Worm (Caenorhabditis elegans) whole organism, young adult: ENCODE results near the gene cyp-13B2.

Source experiments
- B0019.2 ChIP-seq: fragments of 200-800 bp; sonication (Bioruptor generic); conservative IDR thresholded peaks from 2 replicates; pipeline ENCODE4 v1.3.6; 2022; ENCODE audit warnings: missing genetic modification reagents, missing genetic modification characterization, missing compliant biosample characterization
- B0035.1 ChIP-seq: sonication (generic microtip); optimal IDR thresholded peaks from 2 replicates; lab custom pipeline; 2016; ENCODE audit warnings: missing genetic modification characterization, mild to moderate bottlenecking, missing compliant biosample characterization, missing genotype, missing genetic modification reagents
- B0261.1 ChIP-seq: sonication (generic microtip); optimal IDR thresholded peaks from 2 replicates; lab custom pipeline; 2016; ENCODE audit warnings: mild to moderate bottlenecking, missing genetic modification characterization, moderate library complexity, missing compliant biosample characterization
- C06A6.2 ChIP-seq: fragments of 200-800 bp; sonication (Bioruptor generic); conservative IDR thresholded peaks from 2 replicates; pipeline ENCODE4 v1.3.6; 2022; ENCODE audit warnings: missing genetic modification characterization, missing compliant biosample characterization
- C17E4.6 ChIP-seq: fragments of 200-800 bp; sonication (Bioruptor generic); IDR thresholded peaks from 2 replicates; pipeline ENCODE4 v1.3.6; 2022; ENCODE audit warnings: missing genetic modification reagents, missing genetic modification characterization, missing compliant biosample characterization
- F22D6.2 ChIP-seq: sonication (generic microtip); optimal IDR thresholded peaks from 2 replicates; lab custom pipeline; 2016; ENCODE audit warnings: mild to moderate bottlenecking, missing genetic modification characterization, missing compliant biosample characterization
- F37B4.10 ChIP-seq: fragments of 200-800 bp; sonication (Bioruptor generic); IDR thresholded peaks from 2 replicates; pipeline ENCODE4 v1.3.6; 2022; ENCODE audit warnings: missing genetic modification characterization, missing compliant biosample characterization
- F49E8.2 ChIP-seq: sonication (generic microtip); optimal IDR thresholded peaks from 3 replicates; lab custom pipeline; 2017; ENCODE audit warnings: missing genetic modification characterization, mild to moderate bottlenecking, missing compliant biosample characterization, antibody characterized with exemption, moderate library complexity; ENCODE audit not compliant: insufficient read depth
- F57A8.1 ChIP-seq: fragments of 200-800 bp; sonication (Bioruptor generic); optimal IDR thresholded peaks from 2 replicates; lab custom pipeline; 2018; ENCODE audit warnings: mild to moderate bottlenecking, missing genetic modification characterization, moderate library complexity, missing compliant biosample characterization
- K11D2.4 ChIP-seq: fragments of 200-800 bp; sonication (Bioruptor generic); IDR thresholded peaks from 2 replicates; pipeline ENCODE4 v1.3.6; 2022; ENCODE audit warnings: missing genetic modification reagents, missing genetic modification characterization, missing compliant biosample characterization
- T26A5.8 ChIP-seq: sonication (generic microtip); optimal IDR thresholded peaks from 2 replicates; lab custom pipeline; 2016; ENCODE audit warnings: missing genetic modification characterization, missing compliant biosample characterization
- Y79H2A.3 ChIP-seq: fragments of 200-800 bp; sonication (Bioruptor generic); conservative IDR thresholded peaks from 2 replicates; pipeline ENCODE4 v1.3.6; 2022; ENCODE audit warnings: missing genetic modification reagents, missing genetic modification characterization, missing compliant biosample characterization
- aptf-3 ChIP-seq: fragments of 200-800 bp; sonication (Bioruptor generic); IDR thresholded peaks from 2 replicates; pipeline ENCODE4 v1.3.6; 2022; ENCODE audit warnings: missing genetic modification characterization, missing compliant biosample characterization
- athp-1 ChIP-seq: sonication (generic microtip); optimal IDR thresholded peaks from 2 replicates; lab custom pipeline; 2017; ENCODE audit warnings: mild to moderate bottlenecking, missing genetic modification characterization, missing compliant biosample characterization
- attf-6 ChIP-seq: fragments of 200-800 bp; sonication (Bioruptor generic); IDR thresholded peaks from 2 replicates; pipeline ENCODE4 v1.3.6; 2022; ENCODE audit warnings: missing genetic modification reagents, missing genetic modification characterization, missing compliant biosample characterization
- bed-2 ChIP-seq: fragments of 200-800 bp; sonication (Bioruptor generic); IDR thresholded peaks from 2 replicates; pipeline ENCODE4 v1.3.6; 2022; ENCODE audit warnings: missing genetic modification reagents, missing genetic modification characterization, missing compliant biosample characterization
- cebp-2 ChIP-seq: fragments of 200-800 bp; sonication (Bioruptor generic); IDR thresholded peaks from 2 replicates; pipeline ENCODE4 v1.3.6; 2022; ENCODE audit warnings: missing genetic modification characterization, missing compliant biosample characterization
- ceh-27 ChIP-seq: fragments of 200-800 bp; sonication (Bioruptor generic); optimal IDR thresholded peaks from 2 replicates; lab custom pipeline; 2018; ENCODE audit warnings: mild to moderate bottlenecking, missing genetic modification characterization, moderate library complexity, missing compliant biosample characterization
- ceh-79 ChIP-seq: sonication (generic microtip); optimal IDR thresholded peaks from 2 replicates; lab custom pipeline; 2017; ENCODE audit warnings: mild to moderate bottlenecking, missing genetic modification characterization, missing compliant biosample characterization
- chd-7 ChIP-seq: sonication (generic microtip); optimal IDR thresholded peaks from 2 replicates; lab custom pipeline; 2016; ENCODE audit warnings: mild to moderate bottlenecking, missing genetic modification characterization, moderate library complexity, missing compliant biosample characterization
- dox-1 ChIP-seq: fragments of 200-800 bp; sonication (Bioruptor generic); IDR thresholded peaks from 2 replicates; pipeline ENCODE4 v1.3.6; 2022; ENCODE audit warnings: missing genetic modification reagents, missing genetic modification characterization, missing compliant biosample characterization
- efl-1 ChIP-seq: fragments of 150-350 bp; optimal IDR thresholded peaks from 2 replicates; lab custom pipeline; 2014; ENCODE audit warnings: missing biosample characterization, missing genetic modification reagents, missing genetic modification characterization
- gei-17 ChIP-seq: fragments of 200-800 bp; sonication (Bioruptor generic); optimal IDR thresholded peaks from 2 replicates; lab custom pipeline; 2018; ENCODE audit warnings: mild to moderate bottlenecking, missing genetic modification characterization, missing compliant biosample characterization
- him-1 ChIP-seq: sonication (generic microtip); optimal IDR thresholded peaks from 2 replicates; lab custom pipeline; 2016; ENCODE audit warnings: missing genotype, missing genetic modification reagents, missing genetic modification characterization, missing compliant biosample characterization
- hmg-20 ChIP-seq: fragments of 200-800 bp; sonication (Bioruptor generic); IDR thresholded peaks from 2 replicates; pipeline ENCODE4 v1.3.6; 2022; ENCODE audit warnings: missing genetic modification reagents, missing genetic modification characterization, missing compliant biosample characterization
- hrde-1 ChIP-seq: sonication (generic microtip); optimal IDR thresholded peaks from 2 replicates; lab custom pipeline; 2016; ENCODE audit warnings: missing genetic modification characterization, mild to moderate bottlenecking, missing compliant biosample characterization, moderate library complexity, missing genotype, missing genetic modification reagents, borderline replicate concordance
- let-526 ChIP-seq: fragments of 200-800 bp; sonication (Bioruptor generic); IDR thresholded peaks from 2 replicates; pipeline ENCODE4 v1.3.6; 2022; ENCODE audit warnings: missing genetic modification reagents, missing genetic modification characterization, missing compliant biosample characterization
- lin-26 ChIP-seq: fragments of 200-800 bp; sonication (Bioruptor generic); IDR thresholded peaks from 2 replicates; pipeline ENCODE4 v1.3.6; 2022; ENCODE audit warnings: missing genetic modification reagents, missing genetic modification characterization, missing compliant biosample characterization
- lin-40 ChIP-seq: sonication (generic microtip); optimal IDR thresholded peaks from 2 replicates; lab custom pipeline; 2016; ENCODE audit warnings: missing genetic modification characterization, mild to moderate bottlenecking, missing compliant biosample characterization, missing genotype, missing genetic modification reagents
- lin-54 ChIP-seq: fragments of 200-800 bp; sonication (Bioruptor generic); optimal IDR thresholded peaks from 2 replicates; lab custom pipeline; 2018; ENCODE audit warnings: mild to moderate bottlenecking, missing genetic modification characterization, missing compliant biosample characterization
- lir-1 ChIP-seq: fragments of 200-800 bp; sonication (Bioruptor generic); conservative IDR thresholded peaks from 2 replicates; pipeline ENCODE4 v1.3.6; 2022; ENCODE audit warnings: missing genetic modification reagents, missing genetic modification characterization, missing compliant biosample characterization
- lsl-1 ChIP-seq: fragments of 200-800 bp; sonication (Bioruptor generic); optimal IDR thresholded peaks from 2 replicates; lab custom pipeline; 2018; ENCODE audit warnings: mild to moderate bottlenecking, missing genetic modification characterization, moderate library complexity, missing compliant biosample characterization
- madf-10 ChIP-seq: sonication (generic microtip); optimal IDR thresholded peaks from 2 replicates; lab custom pipeline; 2016; ENCODE audit warnings: mild to moderate bottlenecking, missing genetic modification characterization, missing compliant biosample characterization
- madf-3 ChIP-seq: fragments of 200-800 bp; sonication (Bioruptor generic); IDR thresholded peaks from 2 replicates; pipeline ENCODE4 v1.3.6; 2022; ENCODE audit warnings: missing genetic modification reagents, missing genetic modification characterization, missing compliant biosample characterization
- mes-4 ChIP-seq: sonication (generic microtip); optimal IDR thresholded peaks from 2 replicates; lab custom pipeline; 2016; ENCODE audit warnings: missing genotype, missing genetic modification characterization, missing compliant biosample characterization
- mxl-1 ChIP-seq: sonication (generic microtip); optimal IDR thresholded peaks from 2 replicates; lab custom pipeline; 2016; ENCODE audit warnings: missing genetic modification characterization, missing compliant biosample characterization
- pbrm-1 ChIP-seq: fragments of 200-800 bp; sonication (Bioruptor generic); IDR thresholded peaks from 2 replicates; pipeline ENCODE4 v1.3.6; 2022; ENCODE audit warnings: missing genetic modification reagents, missing genetic modification characterization, missing compliant biosample characterization
- sdz-38 ChIP-seq: sonication (generic microtip); optimal IDR thresholded peaks from 2 replicates; lab custom pipeline; 2016; ENCODE audit warnings: missing genotype, missing genetic modification characterization, missing compliant biosample characterization
- sea-2 ChIP-seq: fragments of 200-800 bp; sonication (Bioruptor generic); IDR thresholded peaks from 2 replicates; pipeline ENCODE4 v1.3.6; 2022; ENCODE audit warnings: missing genetic modification characterization, missing compliant biosample characterization
- snpc-1.1 ChIP-seq: sonication (generic microtip); optimal IDR thresholded peaks from 2 replicates; lab custom pipeline; 2017; ENCODE audit warnings: missing genetic modification characterization, mild to moderate bottlenecking, missing compliant biosample characterization, antibody characterized with exemption, moderate library complexity, missing genotype, missing genetic modification reagents; ENCODE audit not compliant: insufficient read depth
- somi-1 ChIP-seq: fragments of 200-800 bp; sonication (Bioruptor generic); optimal IDR thresholded peaks from 2 replicates; lab custom pipeline; 2018; ENCODE audit warnings: mild to moderate bottlenecking, missing genetic modification characterization, missing compliant biosample characterization
- tbp1 ChIP-seq: fragments of 200-800 bp; sonication (Bioruptor generic); optimal IDR thresholded peaks from 2 replicates; lab custom pipeline; 2018; ENCODE audit warnings: mild to moderate bottlenecking, missing genetic modification characterization, missing compliant biosample characterization
- tbx-9 ChIP-seq: sonication (generic microtip); optimal IDR thresholded peaks from 2 replicates; lab custom pipeline; 2016; ENCODE audit warnings: borderline replicate concordance, missing genetic modification characterization, inconsistent platforms, missing compliant biosample characterization
- unc-130 ChIP-seq: sonication (generic microtip); optimal IDR thresholded peaks from 2 replicates; lab custom pipeline; 2016; ENCODE audit warnings: missing genetic modification reagents, missing genetic modification characterization, missing compliant biosample characterization
- unc-62 ChIP-seq: fragments of 150-350 bp; optimal IDR thresholded peaks from 2 replicates; lab custom pipeline; 2014; ENCODE audit warnings: missing biosample characterization, missing genetic modification reagents, missing genetic modification characterization
- zim-3 ChIP-seq: sonication (generic microtip); optimal IDR thresholded peaks from 2 replicates; lab custom pipeline; 2017; ENCODE audit warnings: mild to moderate bottlenecking, missing genetic modification characterization, moderate library complexity, missing compliant biosample characterization
- ztf-18 ChIP-seq: sonication (generic microtip); optimal IDR thresholded peaks from 2 replicates; lab custom pipeline; 2016; ENCODE audit warnings: missing genotype, mild to moderate bottlenecking, missing genetic modification characterization, missing compliant biosample characterization
- ztf-28 ChIP-seq: fragments of 200-800 bp; sonication (Bioruptor generic); IDR thresholded peaks from 2 replicates; pipeline ENCODE4 v1.3.6; 2022; ENCODE audit warnings: missing genetic modification reagents, missing genetic modification characterization, missing compliant biosample characterization
- ztf-3 ChIP-seq: fragments of 200-800 bp; sonication (Bioruptor generic); optimal IDR thresholded peaks from 2 replicates; lab custom pipeline; 2018; ENCODE audit warnings: mild to moderate bottlenecking, missing genetic modification characterization, missing compliant biosample characterization

The cyp-13B2 gene

DNA sequence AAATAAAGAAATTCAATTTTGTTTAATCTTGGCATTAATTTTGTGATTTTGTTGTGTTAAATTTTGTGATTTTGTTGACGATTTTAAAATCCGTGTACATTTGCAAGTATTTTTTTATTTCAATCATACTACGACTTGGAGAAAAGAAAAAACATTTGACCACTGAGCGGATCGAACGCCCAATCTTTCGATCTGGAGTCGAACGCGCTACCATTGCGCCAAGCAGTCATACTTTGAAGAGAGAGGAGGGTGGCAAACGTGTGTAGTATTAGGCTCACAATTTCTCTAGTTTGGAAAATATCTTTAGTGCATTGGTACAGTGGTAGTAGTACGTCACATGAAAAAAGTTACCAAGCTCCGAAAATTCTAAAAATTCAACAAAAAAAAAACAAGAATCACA is 3.4 kb downstream of the cyp-13B2 start:
- TF ChIP-seq hmg-20: no peak
- TF ChIP-seq hrde-1 (tag; lab: Kevin White, UChicago): peak; percentile 40
- TF ChIP-seq T26A5.8: no peak
- TF ChIP-seq let-526 (GFP tag; lab: Robert Waterston, UW): no peak
- peak; percentile 10 for TF ChIP-seq mes-4 (tag; lab: Kevin White, UChicago)
- TF ChIP-seq ceh-27 (GFP tag; lab: Kevin White, UChicago): no peak
- no peak for TF ChIP-seq K11D2.4 (GFP tag; lab: Robert Waterston, UW)
- peak; percentile 84; the same call in 1 of the 2 replicates for TF ChIP-seq lir-1 (GFP tag; lab: Robert Waterston, UW)
- TF ChIP-seq ztf-28: no peak
- no peak for TF ChIP-seq madf-3 (GFP tag; lab: Robert Waterston, UW)
- TF ChIP-seq gei-17 (GFP tag; lab: Kevin White, UChicago): no peak
- no peak for TF ChIP-seq tbx-9
- peak; percentile 56 for TF ChIP-seq ztf-18 (tag; lab: Kevin White, UChicago)
- peak; percentile 87 for TF ChIP-seq lin-26
- 0 out of 2 replicates have a peak, but pooled peaks have one; percentile 16 for TF ChIP-seq cebp-2 (GFP tag; lab: Robert Waterston, UW)
- no peak for TF ChIP-seq sdz-38
- TF ChIP-seq Y79H2A.3 (GFP tag; lab: Robert Waterston, UW): no peak
- TF ChIP-seq bed-2: no peak
- TF ChIP-seq dox-1: no peak
- peak; percentile 30 for TF ChIP-seq athp-1 (tag; lab: Kevin White, UChicago)
- TF ChIP-seq efl-1 (GFP tag; lab: Kevin White, UChicago): no peak
- peak; percentile 40 for TF ChIP-seq mxl-1 (tag; lab: Kevin White, UChicago)
- TF ChIP-seq snpc-1.1 (tag; lab: Kevin White, UChicago): peak; percentile 48
- TF ChIP-seq zim-3 (tag; lab: Kevin White, UChicago): peak; percentile 2
- no peak for TF ChIP-seq F37B4.10 (GFP tag; lab: Robert Waterston, UW)
- 0 out of 2 replicates have a peak, but pooled peaks have one; percentile 10 for TF ChIP-seq attf-6 (GFP tag; lab: Robert Waterston, UW)
- TF ChIP-seq unc-130 (GFP tag; lab: Kevin White, UChicago): no peak
- no peak for TF ChIP-seq B0019.2
- no peak for TF ChIP-seq C17E4.6 (GFP tag; lab: Robert Waterston, UW)
- peak; percentile 19 for TF ChIP-seq madf-10 (tag; lab: Kevin White, UChicago)
- TF ChIP-seq chd-7 (tag; lab: Kevin White, UChicago): peak; percentile 53
- no peak for TF ChIP-seq lin-40 (tag; lab: Kevin White, UChicago)
- TF ChIP-seq sea-2: 0 out of 2 replicates have a peak, but pooled peaks have one; percentile 21
- 0 out of 2 replicates have a peak, but pooled peaks have one; percentile 38 for TF ChIP-seq aptf-3 (GFP tag; lab: Robert Waterston, UW)
- no peak for TF ChIP-seq lsl-1 (GFP tag; lab: Kevin White, UChicago)
- TF ChIP-seq him-1: peak; percentile 62
- TF ChIP-seq ztf-3 (GFP tag; lab: Kevin White, UChicago): no peak
- TF ChIP-seq F49E8.2 (tag; lab: Kevin White, UChicago): peak; percentile 3
- no peak for TF ChIP-seq unc-62 (GFP tag; lab: Kevin White, UChicago)
- peak; percentile 61; the same call in 1 of the 2 replicates for TF ChIP-seq pbrm-1 (GFP tag; lab: Robert Waterston, UW)
- TF ChIP-seq tbp1 (GFP tag; lab: Kevin White, UChicago): peak; percentile 91
- TF ChIP-seq F22D6.2 (tag; lab: Kevin White, UChicago): no peak
- no peak for TF ChIP-seq F57A8.1 (GFP tag; lab: Kevin White, UChicago)
- TF ChIP-seq B0261.1 (tag; lab: Kevin White, UChicago): peak; percentile 79
- no peak for TF ChIP-seq lin-54 (GFP tag; lab: Kevin White, UChicago)
- no peak for TF ChIP-seq somi-1 (GFP tag; lab: Kevin White, UChicago)
- TF ChIP-seq C06A6.2: no peak
- no peak for TF ChIP-seq ceh-79 (tag; lab: Kevin White, UChicago)
- TF ChIP-seq B0035.1 (tag; lab: Kevin White, UChicago): peak; percentile 14
